Fruit fly (Drosophila melanogaster): Measurements from ENCODE around the gene PolA2.

PolA2 gene

DNA sequence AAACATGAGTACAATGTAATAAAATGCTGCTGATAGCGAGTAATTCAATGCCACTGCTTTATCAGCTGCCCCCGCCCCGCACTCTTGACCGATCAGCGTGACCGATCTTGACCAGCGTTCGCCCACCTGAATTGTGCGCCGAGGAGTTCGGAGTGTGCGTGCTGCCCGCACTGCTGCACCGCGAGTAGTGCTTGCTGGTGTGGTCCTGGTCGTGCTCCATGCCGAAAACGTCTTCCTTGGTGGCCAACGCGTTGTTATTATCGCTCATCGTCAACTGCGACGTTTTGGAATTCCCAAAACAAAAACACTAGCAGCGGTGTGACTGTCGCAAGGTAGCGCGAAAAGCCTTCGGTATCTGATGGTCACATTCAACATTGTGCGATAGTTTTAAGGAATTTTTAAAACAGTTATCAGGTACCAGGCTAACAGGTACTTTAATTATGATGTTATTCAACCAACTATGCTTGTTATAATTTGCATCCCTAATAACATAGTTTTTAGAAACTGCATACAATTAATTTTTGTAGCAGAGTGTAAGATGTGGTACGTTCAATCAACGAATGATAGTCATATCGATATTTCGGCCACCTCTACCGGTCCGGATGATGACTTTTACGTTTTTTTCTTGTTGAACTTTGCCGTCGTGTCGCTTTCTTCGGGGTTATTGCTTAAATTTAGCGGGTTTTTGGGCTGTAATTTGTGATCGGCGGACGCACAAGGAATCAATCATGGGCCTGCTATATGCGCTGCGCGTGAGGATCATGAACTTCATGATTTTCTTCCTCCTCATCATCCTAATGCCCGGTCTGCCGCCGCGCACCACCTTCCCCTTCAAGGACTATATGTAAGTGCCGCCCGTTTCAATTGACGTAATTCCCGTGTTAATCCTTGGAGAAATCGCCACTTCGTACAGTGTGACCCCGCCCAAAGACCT is 49.5 kb downstream of the PolA2 start, which contains the start of the genes bigmax and Hmu (continued):
- TF ChIP-seq CG4360 (GFP tag; IDR thresholded peaks at IDR 0.05) (no peak), ATbp (GFP tag; optimal IDR thresholded peaks at IDR 0.05) (peak; percentile 21), Fer1 (GFP tag; optimal IDR thresholded peaks at IDR 0.05) (peak; percentile 79), Nf-YB (GFP tag; optimal IDR thresholded peaks at IDR 0.05) (peak; percentile 55), CrebB (tag; optimal IDR thresholded peaks at IDR 0.05) (peak; percentile 69), klu (GFP tag; IDR thresholded peaks at IDR 0.05) (peak; percentile 79), grn (GFP tag; optimal IDR thresholded peaks at IDR 0.05) (peak; percentile 52), CG4854 (GFP tag; optimal IDR thresholded peaks at IDR 0.05) (peak; percentile 69), CG17802 (tag; optimal IDR thresholded peaks at IDR 0.05) (peak; percentile 49), unpg (GFP tag; optimal IDR thresholded peaks at IDR 0.05) (peak; percentile 82), slbo (GFP tag; IDR thresholded peaks at IDR 0.05) (peak; percentile 92), CG6854 (GFP tag; optimal IDR thresholded peaks at IDR 0.05) (peak; percentile 59), CG8359 (GFP tag; optimal IDR thresholded peaks at IDR 0.05; ENCODE audit: borderline replicate concordance) (no peak), Scr (GFP tag; IDR thresholded peaks at IDR 0.05; ENCODE audit: partially characterized antibody) (peak; percentile 96), exex (tag; optimal IDR thresholded peaks at IDR 0.05) (peak; percentile 65), CG17612 (GFP tag; IDR thresholded peaks at IDR 0.05) (peak; percentile 22; the same call in 1 of the 2 replicates), bab2 (GFP tag; optimal IDR thresholded peaks at IDR 0.05) (peak; percentile 92), dm (GFP tag; optimal IDR thresholded peaks at IDR 0.05) (peak; percentile 86), CG1602 (GFP tag; optimal IDR thresholded peaks at IDR 0.05) (peak; percentile 84), HmgZ (tag; optimal IDR thresholded peaks at IDR 0.05) (peak; percentile 89), lmd (GFP tag; IDR thresholded peaks at IDR 0.05) (peak; percentile 85), pros (GFP tag; optimal IDR thresholded peaks at IDR 0.05) (no peak), Hmx (GFP tag; optimal IDR thresholded peaks at IDR 0.05) (no peak), B-H2 (GFP tag; optimal IDR thresholded peaks at IDR 0.05) (peak; percentile 76), HLH4C (GFP tag; IDR thresholded peaks at IDR 0.05; ENCODE audit: partially characterized antibody) (peak; percentile 83), CG42726 (GFP tag; IDR thresholded peaks at IDR 0.05; ENCODE audit: partially characterized antibody) (peak; percentile 55; the same call in 1 of the 2 replicates), CG17829 (tag; optimal IDR thresholded peaks at IDR 0.05) (peak; percentile 88), BEAF-32 (GFP tag; optimal IDR thresholded peaks at IDR 0.05) (peak; percentile 99), nom (GFP tag; optimal IDR thresholded peaks at IDR 0.05) (peak; percentile 13), CG34224 (GFP tag; IDR thresholded peaks at IDR 0.05; ENCODE audit: partially characterized antibody) (peak; percentile 94), vfl (GFP tag; optimal IDR thresholded peaks at IDR 0.05) (peak; percentile 90), wek (GFP tag; optimal IDR thresholded peaks at IDR 0.05) (peak; percentile 13), esg (GFP tag; conservative IDR thresholded peaks at IDR 0.05) (peak; percentile 61), Camta (GFP tag; optimal IDR thresholded peaks at IDR 0.05) (peak; percentile 80), nerfin-2 (GFP tag; IDR thresholded peaks at IDR 0.05; ENCODE audit: partially characterized antibody) (peak; percentile 76), CG2889 (GFP tag; IDR thresholded peaks at IDR 0.05) (peak; percentile 85), Adf1 (GFP tag; IDR thresholded peaks at IDR 0.05) (peak; percentile 65), Hsf (GFP tag; optimal IDR thresholded peaks at IDR 0.05) (peak; percentile 88), Antp (GFP tag; optimal IDR thresholded peaks at IDR 0.05) (peak; percentile 91), jumu (GFP tag; optimal IDR thresholded peaks at IDR 0.05) (peak; percentile 89), h (optimal IDR thresholded peaks at IDR 0.05) (no peak), CG17568 (GFP tag; optimal IDR thresholded peaks at IDR 0.05) (no peak), bigmax (GFP tag; optimal IDR thresholded peaks at IDR 0.05) (no peak), CTCF (GFP tag; optimal IDR thresholded peaks at IDR 0.05) (peak; percentile 57), CG5953 (GFP tag; IDR thresholded peaks at IDR 0.05) (no peak; the same call in 1 of the 2 replicates), CG7839 (tag; optimal IDR thresholded peaks at IDR 0.05) (peak; percentile 84), pzg (GFP tag; optimal IDR thresholded peaks at IDR 0.05) (peak; percentile 96), Fer3 (tag; optimal IDR thresholded peaks at IDR 0.05) (peak; percentile 85)

Data from whole organism, embryonic.